Worm (Caenorhabditis elegans) whole organism, mixed stage, embryonic: ENCODE data around the gene D2062.13.
"Not testable (repeated sequence)": the region's sequence is repeated elsewhere in the genome, so short reads cannot be mapped to it uniquely, and the experiment has no call there.

Experiments
- M03D4.4 ChIP-seq: sonication (generic microtip); optimal IDR thresholded peaks from 2 replicates; lab custom pipeline; 2017; ENCODE audit warnings: mild to moderate bottlenecking, missing genetic modification characterization, missing compliant biosample characterization
- bed-3 ChIP-seq: fragments of 200-800 bp; sonication (Bioruptor generic); optimal IDR thresholded peaks from 3 replicates; lab custom pipeline; 2018; ENCODE audit warnings: mild to moderate bottlenecking, missing genetic modification characterization, moderate library complexity, missing compliant biosample characterization
- ceh-39 ChIP-seq: fragments of 150-350 bp; optimal IDR thresholded peaks from 2 replicates; lab custom pipeline; 2014; ENCODE audit warnings: missing biosample characterization, missing genetic modification characterization
- ceh-43 ChIP-seq: fragments of 200-800 bp; sonication (Bioruptor generic); optimal IDR thresholded peaks from 2 replicates; lab custom pipeline; 2018; ENCODE audit warnings: mild to moderate bottlenecking, missing genetic modification characterization, moderate library complexity, missing compliant biosample characterization
- ceh-83 ChIP-seq: fragments of 200-800 bp; sonication (Bioruptor generic); optimal IDR thresholded peaks from 2 replicates; lab custom pipeline; 2018; ENCODE audit warnings: mild to moderate bottlenecking, missing genetic modification characterization, missing compliant biosample characterization
- ces-1 ChIP-seq: fragments of 150-350 bp; optimal IDR thresholded peaks from 2 replicates; lab custom pipeline; 2014; ENCODE audit warnings: missing biosample characterization, missing genetic modification reagents, missing genetic modification characterization
- drap-1 ChIP-seq: fragments of 200-800 bp; sonication (Bioruptor generic); optimal IDR thresholded peaks from 3 replicates; lab custom pipeline; 2018; ENCODE audit warnings: mild to moderate bottlenecking, missing genetic modification characterization, missing compliant biosample characterization
- elt-1 ChIP-seq: sonication (generic microtip); optimal IDR thresholded peaks from 2 replicates; lab custom pipeline; 2017; ENCODE audit warnings: missing genetic modification characterization, mild to moderate bottlenecking, missing compliant biosample characterization, antibody characterized with exemption, moderate library complexity, borderline replicate concordance; ENCODE audit not compliant: insufficient read depth
- elt-3 ChIP-seq: fragments of 150-350 bp; optimal IDR thresholded peaks from 2 replicates; lab custom pipeline; 2014; ENCODE audit warnings: missing biosample characterization, missing genetic modification characterization
- flh-1 ChIP-seq: fragments of 200-800 bp; sonication (Bioruptor generic); optimal IDR thresholded peaks from 2 replicates; lab custom pipeline; 2018; ENCODE audit warnings: mild to moderate bottlenecking, missing genetic modification characterization, moderate library complexity, missing compliant biosample characterization
- ham-2 ChIP-seq: fragments of 200-800 bp; sonication (Bioruptor generic); optimal IDR thresholded peaks from 2 replicates; lab custom pipeline; 2018; ENCODE audit warnings: mild to moderate bottlenecking, missing genetic modification characterization, missing compliant biosample characterization
- hlh-1 ChIP-seq: fragments of 150-350 bp; optimal IDR thresholded peaks from 2 replicates; lab custom pipeline; 2014; ENCODE audit warnings: missing biosample characterization, missing genetic modification reagents, missing genetic modification characterization
- lin-13 ChIP-seq: fragments of 150-350 bp; optimal IDR thresholded peaks from 2 replicates; lab custom pipeline; 2014; ENCODE audit warnings: missing biosample characterization, missing genetic modification characterization
- lin-32 ChIP-seq: fragments of 200-800 bp; sonication (Bioruptor generic); optimal IDR thresholded peaks from 2 replicates; lab custom pipeline; 2018; ENCODE audit warnings: mild to moderate bottlenecking, missing genetic modification characterization, missing compliant biosample characterization
- lsy-2 ChIP-seq: fragments of 150-350 bp; optimal IDR thresholded peaks from 2 replicates; lab custom pipeline; 2014; ENCODE audit warnings: missing biosample characterization, missing genetic modification characterization
- mab-5 ChIP-seq: fragments of 150-350 bp; optimal IDR thresholded peaks from 2 replicates; lab custom pipeline; 2014; ENCODE audit warnings: missing biosample characterization, missing genetic modification characterization
- mls-2 ChIP-seq: sonication (generic microtip); optimal IDR thresholded peaks from 2 replicates; lab custom pipeline; 2016; ENCODE audit warnings: mild to moderate bottlenecking, missing genetic modification characterization, moderate library complexity, missing compliant biosample characterization
- nhr-12 ChIP-seq: fragments of 150-350 bp; optimal IDR thresholded peaks from 2 replicates; lab custom pipeline; 2014; ENCODE audit warnings: missing biosample characterization, missing genetic modification characterization
- nhr-2 ChIP-seq: fragments of 150-350 bp; optimal IDR thresholded peaks from 2 replicates; lab custom pipeline; 2014; ENCODE audit warnings: missing biosample characterization, missing genetic modification characterization
- nhr-237 ChIP-seq: fragments of 150-350 bp; optimal IDR thresholded peaks from 2 replicates; lab custom pipeline; 2014; ENCODE audit warnings: missing biosample characterization, missing genetic modification characterization
- nhr-28 ChIP-seq: fragments of 150-350 bp; optimal IDR thresholded peaks from 2 replicates; lab custom pipeline; 2014; ENCODE audit warnings: missing biosample characterization, missing genetic modification characterization
- nhr-76 ChIP-seq: sonication (generic microtip); optimal IDR thresholded peaks from 2 replicates; lab custom pipeline; 2017; ENCODE audit warnings: missing biosample characterization, missing genetic modification characterization
- pha-4 ChIP-seq: fragments of 150-350 bp; optimal IDR thresholded peaks from 2 replicates; lab custom pipeline; 2018; ENCODE audit warnings: missing biosample characterization, missing genetic modification reagents, missing genetic modification characterization
- sem-2 ChIP-seq: fragments of 200-800 bp; sonication (Bioruptor generic); optimal IDR thresholded peaks from 2 replicates; lab custom pipeline; 2018; ENCODE audit warnings: mild to moderate bottlenecking, missing genetic modification characterization, missing compliant biosample characterization
- snpc-4 ChIP-seq: fragments of 150-350 bp; optimal IDR thresholded peaks from 2 replicates; lab custom pipeline; 2014; ENCODE audit warnings: missing biosample characterization, missing genetic modification characterization
- sptf-1 ChIP-seq: sonication (generic microtip); optimal IDR thresholded peaks from 2 replicates; lab custom pipeline; 2017; ENCODE audit warnings: mild to moderate bottlenecking, missing genetic modification characterization, moderate library complexity, missing compliant biosample characterization
- tbx-8 ChIP-seq: fragments of 200-800 bp; sonication (Bioruptor generic); optimal IDR thresholded peaks from 2 replicates; lab custom pipeline; 2018; ENCODE audit warnings: mild to moderate bottlenecking, missing genetic modification characterization, moderate library complexity, missing compliant biosample characterization
- unc-120 ChIP-seq: sonication (generic microtip); optimal IDR thresholded peaks from 2 replicates; lab custom pipeline; 2017; ENCODE audit warnings: missing genetic modification characterization, missing compliant biosample characterization; ENCODE audit not compliant: poor library complexity, severe bottlenecking
- unc-39 ChIP-seq: fragments of 150-350 bp; optimal IDR thresholded peaks from 2 replicates; lab custom pipeline; 2014; ENCODE audit warnings: missing biosample characterization, missing genetic modification characterization
- zip-8 ChIP-seq: fragments of 150-350 bp; optimal IDR thresholded peaks from 2 replicates; lab custom pipeline; 2014; ENCODE audit warnings: missing biosample characterization, missing genetic modification characterization

Gene D2062.13

DNA sequence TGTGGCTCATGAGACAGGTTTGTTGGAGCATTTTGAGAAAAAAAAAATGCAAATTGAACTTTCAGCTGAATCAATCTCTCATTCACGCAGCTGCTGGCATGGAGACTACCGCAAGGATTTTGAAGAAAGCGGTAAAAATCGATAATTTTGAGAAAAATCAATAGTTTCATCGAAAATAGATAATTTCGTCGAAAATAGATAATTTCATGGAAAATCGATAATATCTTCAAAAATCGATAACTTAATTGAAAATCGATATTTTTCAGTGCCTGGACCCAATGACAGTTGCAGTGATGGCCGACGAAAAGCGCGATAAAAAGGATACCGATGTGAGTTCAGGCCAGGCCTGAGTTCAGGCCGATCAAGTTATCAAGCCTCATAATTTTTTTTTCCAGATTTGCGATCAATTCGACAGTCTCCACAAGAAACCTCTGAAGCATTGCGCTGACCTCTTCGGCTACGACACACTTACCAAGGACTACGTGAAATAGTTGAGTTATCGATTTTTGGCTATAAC is 10.6 kb downstream of the D2062.13 start, which contains the start of gene D2062.4:
Gene D2062.4 (plus strand): TSS at position 467 of the 517 bp plus-strand sequence.
- not testable (repeated sequence) for TF ChIP-seq lin-32 (GFP tag; lab: Kevin White, UChicago); nhr-2; drap-1 (GFP tag; lab: Kevin White, UChicago)

DNA sequence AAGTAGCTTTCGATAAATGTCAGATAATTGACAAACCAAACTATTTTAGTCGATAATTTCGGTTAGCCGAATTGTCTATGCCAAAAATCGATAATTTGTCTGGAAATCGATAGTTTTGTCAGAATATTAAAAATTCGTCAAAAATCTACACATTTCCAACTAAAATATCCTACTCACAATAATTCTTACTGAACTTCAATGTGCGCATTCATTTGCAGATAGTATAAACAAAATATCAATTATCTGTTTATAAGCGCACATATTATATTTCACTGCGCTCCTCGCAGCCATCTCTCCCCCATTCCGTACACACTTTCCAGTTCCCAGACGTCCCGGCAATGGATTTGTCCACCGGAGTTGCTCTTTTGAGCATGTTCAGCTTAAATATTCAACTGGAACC is 12.4 kb downstream of the D2062.13 start, which contains the start of gene lgc-28:
Gene lgc-28 (plus strand): TSS at position 301 of the 400 bp plus-strand sequence.
- TF ChIP-seq ham-2, result no peak
- TF ChIP-seq bed-3 (GFP tag; lab: Kevin White, UChicago), result no peak
- TF ChIP-seq mab-5 (tag; lab: Kevin White, UChicago), result no peak
- no peak for TF ChIP-seq ceh-39
- TF ChIP-seq sem-2, result no peak
- no peak for TF ChIP-seq ceh-83
- TF ChIP-seq flh-1, result no peak
- no peak for TF ChIP-seq M03D4.4 (tag; lab: Kevin White, UChicago)

ce11 chrII:2627154-2627799 is 14.9 kb downstream of the D2062.13 start, which contains the start of gene sri-71:
sri-71 (plus strand) TSS chrII:2627749.
- TF ChIP-seq pha-4 (no peak), sptf-1 (tag; lab: Kevin White, UChicago) (peak; percentile 32), sem-2 (no peak), tbx-8 (GFP tag; lab: Kevin White, UChicago) (no peak)
- TF ChIP-seq, all 35 proteins: peak for 1

ce11 chrII:2628401-2628800 is 16.0 kb downstream of the D2062.13 start:
- no peak for TF ChIP-seq unc-120 (tag; lab: Kevin White, UChicago)
- no peak for TF ChIP-seq sptf-1 (tag; lab: Kevin White, UChicago)
- no peak for TF ChIP-seq drap-1 (GFP tag; lab: Kevin White, UChicago)
- TF ChIP-seq hlh-1, result no peak
- TF ChIP-seq sem-2, result no peak
- no peak for TF ChIP-seq mab-5 (tag; lab: Kevin White, UChicago)
- TF ChIP-seq elt-3 (tag; lab: Kevin White, UChicago), result no peak
- no peak for TF ChIP-seq nhr-76 (tag; lab: Kevin White, UChicago)
- TF ChIP-seq nhr-237, result no peak
- TF ChIP-seq lin-32 (GFP tag; lab: Kevin White, UChicago), result no peak
- no peak for TF ChIP-seq pha-4
- no peak for TF ChIP-seq ces-1
- TF ChIP-seq unc-39, result no peak
- no peak for TF ChIP-seq nhr-28
- no peak for TF ChIP-seq snpc-4 (tag; lab: Kevin White, UChicago)
- TF ChIP-seq nhr-2, result no peak
- no peak for TF ChIP-seq ceh-43 (GFP tag; lab: Kevin White, UChicago)
- no peak for TF ChIP-seq tbx-8 (GFP tag; lab: Kevin White, UChicago)
- no peak for TF ChIP-seq ham-2

ce11 chrII:2629270-2629669 is 16.9 kb downstream of the D2062.13 start, which contains the start of gene sri-37:
sri-37 (plus strand) TSS chrII:2629570.
- TF ChIP-seq nhr-28, result no peak
- TF ChIP-seq nhr-237, result no peak
- no peak for TF ChIP-seq zip-8 (tag; lab: Kevin White, UChicago)
- no peak for TF ChIP-seq sptf-1 (tag; lab: Kevin White, UChicago)

DNA sequence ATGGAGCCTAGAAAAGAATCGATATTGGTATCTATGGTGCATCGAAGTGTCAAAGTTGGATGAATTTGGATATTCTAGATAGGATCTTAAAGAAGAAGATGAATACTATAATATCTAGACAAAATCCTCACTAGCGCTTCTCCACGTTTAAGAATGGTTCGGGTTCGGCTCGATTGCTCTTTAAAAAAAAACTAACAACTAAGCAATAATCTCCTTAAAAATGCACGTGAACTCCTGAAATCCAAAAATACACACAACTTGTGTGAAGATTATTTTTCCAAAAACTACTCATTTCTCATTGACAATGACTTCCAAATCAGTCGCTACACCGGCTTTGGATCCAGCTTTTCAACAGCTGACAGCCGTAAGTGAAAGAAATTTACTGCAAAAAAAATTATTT is 18.8 kb downstream of the D2062.13 start, which contains the start of gene D2062.1:
Gene D2062.1 (plus strand): TSS at position 301 of the 400 bp plus-strand sequence.
- TF ChIP-seq mls-2 (tag; lab: Kevin White, UChicago) (no peak), nhr-12 (tag; lab: Kevin White, UChicago) (no peak), nhr-2 (no peak), tbx-8 (GFP tag; lab: Kevin White, UChicago) (no peak), lin-13 (tag; lab: Kevin White, UChicago) (no peak), pha-4 (no peak), zip-8 (tag; lab: Kevin White, UChicago) (no peak), unc-39 (no peak), elt-1 (tag; lab: Kevin White, UChicago) (no peak), ceh-43 (GFP tag; lab: Kevin White, UChicago) (no peak), elt-3 (tag; lab: Kevin White, UChicago) (no peak), sem-2 (no peak), lsy-2 (tag; lab: Kevin White, UChicago) (no peak)
